Fruit fly (Drosophila melanogaster): ENCODE results near the gene klu.

Gene klu

dm6 chr3L:10967956-10968355 lies 41.0 kb downstream of the klu start (continued):
- peak; percentile 88 for TF ChIP-seq Eip78C (GFP tag)
- TF ChIP-seq Sox14 (GFP tag; optimal IDR thresholded peaks at IDR 0.05): no peak
- peak; percentile 11 for TF ChIP-seq CG10669 (GFP tag; optimal IDR thresholded peaks at IDR 0.05)
- TF ChIP-seq fd85E (GFP tag; optimal IDR thresholded peaks at IDR 0.05): no peak
- no peak for TF ChIP-seq Eip75B (GFP tag; optimal IDR thresholded peaks at IDR 0.05)
- TF ChIP-seq CG6276 (GFP tag; optimal IDR thresholded peaks at IDR 0.05): no peak
- peak; percentile 17 for TF ChIP-seq Ets96B (tag; optimal IDR thresholded peaks at IDR 0.05)
- no peak for TF ChIP-seq Hr4 (GFP tag; optimal IDR thresholded peaks at IDR 0.05)
- TF ChIP-seq salr (GFP tag; optimal IDR thresholded peaks at IDR 0.05): no peak
- TF ChIP-seq topi (GFP tag; optimal IDR thresholded peaks at IDR 0.05): peak; percentile 25
- TF ChIP-seq OdsH (GFP tag; optimal IDR thresholded peaks at IDR 0.05): peak; percentile 9
- no peak for TF ChIP-seq CG3919 (GFP tag; optimal IDR thresholded peaks at IDR 0.05)
- peak; percentile 31 for TF ChIP-seq pdm3 (GFP tag; optimal IDR thresholded peaks at IDR 0.05)
- TF ChIP-seq CG6854 (GFP tag; optimal IDR thresholded peaks at IDR 0.05): no peak
- no peak for TF ChIP-seq CG4318 (GFP tag; optimal IDR thresholded peaks at IDR 0.05)
- no peak for TF ChIP-seq CG1621 (tag; optimal IDR thresholded peaks at IDR 0.05)
- TF ChIP-seq Sox15 (GFP tag; optimal IDR thresholded peaks at IDR 0.05): peak; percentile 15
- TF ChIP-seq CG10631 (GFP tag; optimal IDR thresholded peaks at IDR 0.05): peak; percentile 14
- TF ChIP-seq cyc (GFP tag; optimal IDR thresholded peaks at IDR 0.05): no peak
- peak in 1 of 2 experiments; percentile 42 for TF ChIP-seq ss (GFP tag; optimal IDR thresholded peaks at IDR 0.05)
- no peak for TF ChIP-seq vri (GFP tag; optimal IDR thresholded peaks at IDR 0.05)
- TF ChIP-seq CG8119 (GFP tag; IDR thresholded peaks at IDR 0.05): no peak
- TF ChIP-seq CG9139 (GFP tag; optimal IDR thresholded peaks at IDR 0.05): no peak
- TF ChIP-seq eg (GFP tag; IDR thresholded peaks at IDR 0.05): no peak
- no peak for TF ChIP-seq CG16779 (tag; optimal IDR thresholded peaks at IDR 0.05)

dm6 chr3L:10966648-10967339 lies 42.2 kb downstream of the klu start:
- TF ChIP-seq CG6163 (GFP tag; IDR thresholded peaks at IDR 0.05): peak; percentile 67
- no peak for TF ChIP-seq vri (GFP tag; optimal IDR thresholded peaks at IDR 0.05)
- TF ChIP-seq CG10669 (GFP tag; optimal IDR thresholded peaks at IDR 0.05): no peak
- TF ChIP-seq CG8319 (GFP tag; optimal IDR thresholded peaks at IDR 0.05): peak; percentile 19
- peak; percentile 34 for TF ChIP-seq Gug (GFP tag; IDR thresholded peaks at IDR 0.05)
- TF ChIP-seq CG3919 (GFP tag; optimal IDR thresholded peaks at IDR 0.05): peak; percentile 6
- no peak for TF ChIP-seq CG6792 (GFP tag; optimal IDR thresholded peaks at IDR 0.05)
- TF ChIP-seq eg (GFP tag; IDR thresholded peaks at IDR 0.05): peak; percentile 67
- TF ChIP-seq pdm3 (GFP tag; optimal IDR thresholded peaks at IDR 0.05): no peak
- peak; percentile 5 for TF ChIP-seq CG10631 (GFP tag; optimal IDR thresholded peaks at IDR 0.05)
- TF ChIP-seq Smox (GFP tag; optimal IDR thresholded peaks at IDR 0.05): no peak
- TF ChIP-seq CG1621 (tag; optimal IDR thresholded peaks at IDR 0.05): no peak
- TF ChIP-seq CG15336 (GFP tag; IDR thresholded peaks at IDR 0.05): 0 out of 2 replicates have a peak, but pooled peaks have one; percentile 19
- no peak for TF ChIP-seq CG7368 (GFP tag; optimal IDR thresholded peaks at IDR 0.05)
- TF ChIP-seq achi (GFP tag; optimal IDR thresholded peaks at IDR 0.05): no peak
- TF ChIP-seq CG16779 (tag; optimal IDR thresholded peaks at IDR 0.05): no peak
- TF ChIP-seq Sox102F (GFP tag; optimal IDR thresholded peaks at IDR 0.05): no peak
- TF ChIP-seq Eip78C (GFP tag): peak; percentile 55
- TF ChIP-seq CG32006 (GFP tag; optimal IDR thresholded peaks at IDR 0.05): no peak

dm6 chr3L:10965731-10966647 lies 43.0 kb downstream of the klu start:
- TF ChIP-seq Eip75B (GFP tag; optimal IDR thresholded peaks at IDR 0.05) (peak; percentile 83), CG6854 (GFP tag; optimal IDR thresholded peaks at IDR 0.05) (peak; percentile 68), Lpt (GFP tag; optimal IDR thresholded peaks at IDR 0.05) (peak; percentile 7), dac (GFP tag; optimal IDR thresholded peaks at IDR 0.05) (no peak), Sox102F (GFP tag; optimal IDR thresholded peaks at IDR 0.05) (peak; percentile 87), CG31627 (GFP tag; optimal IDR thresholded peaks at IDR 0.05) (peak; percentile 82), Hr39 (GFP tag; optimal IDR thresholded peaks at IDR 0.05) (peak; percentile 86), cyc (GFP tag; optimal IDR thresholded peaks at IDR 0.05) (peak; percentile 78), Sox15 (GFP tag; optimal IDR thresholded peaks at IDR 0.05) (peak; percentile 84), Hr4 (GFP tag; optimal IDR thresholded peaks at IDR 0.05) (peak; percentile 55), topi (GFP tag; optimal IDR thresholded peaks at IDR 0.05) (peak; percentile 82), CG32006 (GFP tag; optimal IDR thresholded peaks at IDR 0.05) (peak; percentile 27), Smox (GFP tag; optimal IDR thresholded peaks at IDR 0.05) (peak; percentile 80), CG8119 (GFP tag; IDR thresholded peaks at IDR 0.05) (peak; percentile 57), CG34406 (GFP tag; optimal IDR thresholded peaks at IDR 0.05) (peak; percentile 87), CG6163 (GFP tag; IDR thresholded peaks at IDR 0.05) (peak; percentile 80), Blimp-1 (GFP tag; optimal IDR thresholded peaks at IDR 0.05) (peak; percentile 35), CG6792 (GFP tag; optimal IDR thresholded peaks at IDR 0.05) (peak; percentile 85), dsx (GFP tag; optimal IDR thresholded peaks at IDR 0.05; ENCODE audit: poor library complexity, severe bottlenecking) (peak; percentile 76), CG7368 (GFP tag; optimal IDR thresholded peaks at IDR 0.05) (peak; percentile 69), pdm3 (GFP tag; optimal IDR thresholded peaks at IDR 0.05) (peak; percentile 88), CG3919 (GFP tag; optimal IDR thresholded peaks at IDR 0.05) (peak; percentile 77)
